Fruit fly (Drosophila melanogaster) whole organism, embryonic: ENCODE results near the gene osp.

Source experiments
- ATbp ChIP-seq: fragments of 200-800 bp; sonication (Bioruptor generic); optimal IDR thresholded peaks from 2 replicates; lab custom pipeline; 2017; ENCODE audit warnings: missing biosample characterization, mild to moderate bottlenecking, missing genetic modification characterization, missing genetic modification reagents
- Ada2b ChIP-seq: fragments of 200-800 bp; sonication (Bioruptor generic); IDR thresholded peaks from 2 replicates; pipeline ENCODE4 v1.3.6; 2022; ENCODE audit warnings: missing biosample characterization, missing genetic modification characterization
- Atf6 ChIP-seq: fragments of 200-800 bp; sonication (Bioruptor generic); IDR thresholded peaks from 2 replicates; pipeline ENCODE4 v1.3.6; 2022; ENCODE audit warnings: missing biosample characterization, missing genetic modification characterization
- Awh ChIP-seq: fragments of 200-800 bp; sonication (Bioruptor generic); IDR thresholded peaks from 2 replicates; pipeline ENCODE4, ENCODE4 v1.3.6; 2022; ENCODE audit warnings: missing biosample characterization, missing genetic modification characterization
- Bdp1 ChIP-seq: fragments of 200-800 bp; sonication (Bioruptor generic); optimal IDR thresholded peaks from 3 replicates; lab custom pipeline; 2016; ENCODE audit warnings: missing biosample characterization, missing genetic modification characterization
- Blimp-1 ChIP-seq: fragments of 200-800 bp; sonication (Bioruptor generic); optimal IDR thresholded peaks from 3 replicates; lab custom pipeline; 2018; ENCODE audit warnings: missing biosample characterization, missing genetic modification characterization, mild to moderate bottlenecking, moderate library complexity, missing genetic modification reagents
- CG11085 ChIP-seq: fragments of 200-800 bp; sonication (Bioruptor generic); IDR thresholded peaks from 2 replicates; pipeline ENCODE4 v1.3.6; 2022; ENCODE audit warnings: missing biosample characterization, missing genetic modification characterization
- CG12219 ChIP-seq: fragments of 200-800 bp; sonication (Bioruptor generic); optimal IDR thresholded peaks from 3 replicates; lab custom pipeline; 2018; ENCODE audit warnings: missing biosample characterization, mild to moderate bottlenecking, missing genetic modification characterization
- CG12299 ChIP-seq: fragments of 200-800 bp; sonication (Bioruptor generic); optimal IDR thresholded peaks from 2 replicates; lab custom pipeline; 2018; ENCODE audit warnings: missing biosample characterization, mild to moderate bottlenecking, missing genetic modification characterization
- CG13894 ChIP-seq: fragments of 200-800 bp; sonication (Bioruptor generic); optimal IDR thresholded peaks from 3 replicates; lab custom pipeline; 2018; ENCODE audit warnings: missing biosample characterization, mild to moderate bottlenecking, missing genetic modification characterization, moderate library complexity
- CG14710 ChIP-seq: fragments of 200-800 bp; sonication (Bioruptor generic); optimal IDR thresholded peaks from 3 replicates; lab custom pipeline; 2019; ENCODE audit warnings: missing biosample characterization, mild to moderate bottlenecking, missing genetic modification characterization, moderate library complexity
- CG15073 ChIP-seq: fragments of 200-800 bp; sonication (Bioruptor generic); optimal IDR thresholded peaks from 2 replicates; lab custom pipeline; 2016; ENCODE audit warnings: missing biosample characterization, missing genetic modification characterization
- CG15479 ChIP-seq: fragments of 200-800 bp; sonication (Bioruptor generic); optimal IDR thresholded peaks from 3 replicates; lab custom pipeline; 2019; ENCODE audit warnings: missing biosample characterization, mild to moderate bottlenecking, missing genetic modification characterization, moderate library complexity
- CG1602 ChIP-seq: fragments of 200-800 bp; sonication (Bioruptor generic); optimal IDR thresholded peaks from 3 replicates; lab custom pipeline; 2016; ENCODE audit warnings: missing biosample characterization, missing genetic modification characterization
- CG16815 ChIP-seq: fragments of 200-800 bp; sonication (Bioruptor generic); optimal IDR thresholded peaks from 3 replicates; lab custom pipeline; 2017; ENCODE audit warnings: missing biosample characterization, mild to moderate bottlenecking, missing genetic modification characterization
- CG17359 ChIP-seq: fragments of 200-800 bp; sonication (Bioruptor generic); optimal IDR thresholded peaks from 3 replicates; lab custom pipeline; 2018; ENCODE audit warnings: missing biosample characterization, mild to moderate bottlenecking, missing genetic modification characterization, moderate library complexity
- CG17802 ChIP-seq: fragments of 200-800 bp; sonication (Bioruptor generic); optimal IDR thresholded peaks from 2 replicates; lab custom pipeline; 2018; ENCODE audit warnings: missing biosample characterization, mild to moderate bottlenecking, missing genetic modification characterization, moderate library complexity
- CG17912 ChIP-seq: fragments of 200-800 bp; sonication (Bioruptor generic); optimal IDR thresholded peaks from 2 replicates; lab custom pipeline; 2018; ENCODE audit warnings: missing biosample characterization, mild to moderate bottlenecking, missing genetic modification characterization
- CG18599 ChIP-seq: fragments of 200-800 bp; sonication (Bioruptor generic); optimal IDR thresholded peaks from 3 replicates; lab custom pipeline; 2017; ENCODE audit warnings: missing biosample characterization, missing genetic modification characterization, mild to moderate bottlenecking, moderate library complexity, missing genetic modification reagents
- CG2120 ChIP-seq: fragments of 200-800 bp; sonication (Bioruptor generic); optimal IDR thresholded peaks from 3 replicates; lab custom pipeline; 2016; ENCODE audit warnings: missing biosample characterization, missing genetic modification characterization
- CG32532 ChIP-seq: fragments of 200-800 bp; sonication (Bioruptor generic); IDR thresholded peaks from 2 replicates; pipeline ENCODE4 v1.3.6; 2022; ENCODE audit warnings: missing biosample characterization, missing genetic modification characterization
- CG32767 ChIP-seq: fragments of 200-800 bp; sonication (Bioruptor generic); IDR thresholded peaks from 2 replicates; pipeline ENCODE4 v1.3.6; 2022; ENCODE audit warnings: missing biosample characterization, missing genetic modification characterization
- CG34224 ChIP-seq: fragments of 200-800 bp; sonication (Bioruptor generic); IDR thresholded peaks from 3 replicates; pipeline ENCODE4 v1.3.6; 2022; ENCODE audit warnings: missing biosample characterization, missing genetic modification characterization; ENCODE audit not compliant: partially characterized antibody
- CG34422 ChIP-seq: fragments of 200-800 bp; sonication (Bioruptor generic); IDR thresholded peaks from 3 replicates; pipeline ENCODE4 v1.3.6; 2022; ENCODE audit warnings: missing biosample characterization, missing genetic modification characterization
- CG3726 ChIP-seq: fragments of 200-800 bp; sonication (Bioruptor generic); IDR thresholded peaks from 3 replicates; pipeline ENCODE4, ENCODE4 v1.3.6; 2022; ENCODE audit warnings: missing biosample characterization, missing genetic modification characterization
- CG3838 ChIP-seq: fragments of 200-800 bp; sonication (Bioruptor generic); optimal IDR thresholded peaks from 3 replicates; lab custom pipeline; 2016; ENCODE audit warnings: missing biosample characterization, missing genetic modification characterization
- CG5180 ChIP-seq: fragments of 200-800 bp; sonication (Bioruptor generic); optimal IDR thresholded peaks from 3 replicates; lab custom pipeline; 2017; ENCODE audit warnings: missing biosample characterization, missing genetic modification characterization, mild to moderate bottlenecking, moderate library complexity, missing genetic modification reagents
- CG5953 ChIP-seq: fragments of 200-800 bp; sonication (Bioruptor generic); IDR thresholded peaks from 2 replicates; pipeline ENCODE4 v1.3.6; 2022; ENCODE audit warnings: missing biosample characterization, missing genetic modification characterization
- CG8089 ChIP-seq: fragments of 200-800 bp; sonication (Bioruptor generic); optimal IDR thresholded peaks from 3 replicates; lab custom pipeline; 2016; ENCODE audit warnings: missing biosample characterization, missing genetic modification characterization
- CG8281 ChIP-seq: fragments of 200-800 bp; sonication (Bioruptor generic); optimal IDR thresholded peaks from 2 replicates; lab custom pipeline; 2018; ENCODE audit warnings: missing biosample characterization, mild to moderate bottlenecking, missing genetic modification characterization, moderate library complexity
- CG9932 ChIP-seq: fragments of 200-800 bp; sonication (Bioruptor generic); IDR thresholded peaks from 2 replicates; pipeline ENCODE4 v1.3.6; 2022; ENCODE audit warnings: missing biosample characterization, missing genetic modification characterization
- Dip3 ChIP-seq: fragments of 200-800 bp; sonication (Bioruptor generic); optimal IDR thresholded peaks from 3 replicates; lab custom pipeline; 2016; ENCODE audit warnings: missing biosample characterization, missing genetic modification characterization
- Dp ChIP-seq: fragments of 200-800 bp; sonication (Bioruptor generic); optimal IDR thresholded peaks from 2 replicates; lab custom pipeline; 2018; ENCODE audit warnings: missing biosample characterization, mild to moderate bottlenecking, missing genetic modification characterization, moderate library complexity
- Fer1 ChIP-seq: fragments of 200-800 bp; sonication (Bioruptor generic); optimal IDR thresholded peaks from 2 replicates; lab custom pipeline; 2017; ENCODE audit warnings: missing biosample characterization, mild to moderate bottlenecking, missing genetic modification characterization
- GATAe ChIP-seq: fragments of 200-800 bp; sonication (Bioruptor generic); conservative IDR thresholded peaks from 2 replicates; pipeline ENCODE4 v1.3.6; 2022; ENCODE audit warnings: missing biosample characterization, missing genetic modification characterization
- Gug ChIP-seq: fragments of 200-800 bp; sonication (Bioruptor generic); IDR thresholded peaks from 4 replicates; pipeline ENCODE4 v1.3.6; 2022; ENCODE audit warnings: missing biosample characterization, missing genetic modification characterization
- Sin3A ChIP-seq: fragments of >200 bp; optimal IDR thresholded peaks from 2 replicates; lab custom pipeline; 2018
- TFAM ChIP-seq: fragments of 200-800 bp; sonication (Bioruptor generic); optimal IDR thresholded peaks from 2 replicates; lab custom pipeline; 2017; ENCODE audit warnings: missing biosample characterization, missing genetic modification characterization, inconsistent platforms
- ac ChIP-seq: fragments of 200-800 bp; sonication (Bioruptor generic); optimal IDR thresholded peaks from 3 replicates; lab custom pipeline; 2017; ENCODE audit warnings: missing biosample characterization, mild to moderate bottlenecking, missing genetic modification characterization
- chm ChIP-seq: fragments of 200-800 bp; sonication (Bioruptor generic); IDR thresholded peaks from 2 replicates; pipeline ENCODE4 v1.3.6; 2022; ENCODE audit warnings: missing biosample characterization, missing genetic modification characterization
- croc ChIP-seq: fragments of 200-800 bp; sonication (Bioruptor generic); conservative IDR thresholded peaks from 3 replicates; pipeline ENCODE4 v1.3.6; 2022; ENCODE audit warnings: missing biosample characterization, missing genetic modification characterization
- dm ChIP-seq: fragments of 200-800 bp; sonication (Bioruptor generic); optimal IDR thresholded peaks from 3 replicates; lab custom pipeline; 2016; ENCODE audit warnings: missing biosample characterization, missing genetic modification characterization
- fru ChIP-seq: fragments of >200 bp; optimal IDR thresholded peaks from 2 replicates; lab custom pipeline; 2017
- ind ChIP-seq: fragments of 200-800 bp; sonication (Bioruptor generic); optimal IDR thresholded peaks from 3 replicates; lab custom pipeline; 2016; ENCODE audit warnings: missing biosample characterization, missing genetic modification characterization
- kah ChIP-seq: fragments of 200-800 bp; sonication (Bioruptor generic); optimal IDR thresholded peaks from 2 replicates; lab custom pipeline; 2018; ENCODE audit warnings: missing biosample characterization, mild to moderate bottlenecking, missing genetic modification characterization
- lab ChIP-seq: fragments of 200-800 bp; sonication (Bioruptor generic); optimal IDR thresholded peaks from 3 replicates; lab custom pipeline; 2017; ENCODE audit warnings: missing biosample characterization, missing genetic modification characterization, mild to moderate bottlenecking, moderate library complexity, missing genetic modification reagents
- lbe ChIP-seq: fragments of 200-800 bp; sonication (Bioruptor generic); optimal IDR thresholded peaks from 2 replicates; lab custom pipeline; 2016; ENCODE audit warnings: missing biosample characterization, mild to moderate bottlenecking, missing genetic modification characterization
- lov ChIP-seq, 2 experiments: fragments of 200-800 bp in 1 of 2; fragments of >200 bp in 1 of 2; sonication (Bioruptor generic) in 1 of 2; IDR thresholded peaks in 1 of 2; optimal IDR thresholded peaks in 1 of 2; 2 replicates in 1 of 2; 3 replicates in 1 of 2; pipeline versions ENCODE4 v1.3.6 to Lab custom; 2017 to 2022; ENCODE audit warnings: missing biosample characterization in 1 of 2, missing genetic modification characterization in 1 of 2
- sob ChIP-seq: fragments of 200-800 bp; sonication (Bioruptor generic); IDR thresholded peaks from 2 replicates; pipeline ENCODE4 v1.3.6; 2022; ENCODE audit warnings: missing biosample characterization, missing genetic modification characterization
- wek ChIP-seq: fragments of 200-800 bp; sonication (Bioruptor generic); optimal IDR thresholded peaks from 3 replicates; lab custom pipeline; 2018; ENCODE audit warnings: missing biosample characterization, mild to moderate bottlenecking, missing genetic modification characterization, moderate library complexity
- yki ChIP-seq: fragments of >200 bp; optimal IDR thresholded peaks from 3 replicates; lab custom pipeline; 2018
- zfh2 ChIP-seq: fragments of 200-800 bp; sonication (Bioruptor generic); optimal IDR thresholded peaks from 2 replicates; lab custom pipeline; 2016; ENCODE audit warnings: missing biosample characterization, missing genetic modification characterization

The osp gene

DNA sequence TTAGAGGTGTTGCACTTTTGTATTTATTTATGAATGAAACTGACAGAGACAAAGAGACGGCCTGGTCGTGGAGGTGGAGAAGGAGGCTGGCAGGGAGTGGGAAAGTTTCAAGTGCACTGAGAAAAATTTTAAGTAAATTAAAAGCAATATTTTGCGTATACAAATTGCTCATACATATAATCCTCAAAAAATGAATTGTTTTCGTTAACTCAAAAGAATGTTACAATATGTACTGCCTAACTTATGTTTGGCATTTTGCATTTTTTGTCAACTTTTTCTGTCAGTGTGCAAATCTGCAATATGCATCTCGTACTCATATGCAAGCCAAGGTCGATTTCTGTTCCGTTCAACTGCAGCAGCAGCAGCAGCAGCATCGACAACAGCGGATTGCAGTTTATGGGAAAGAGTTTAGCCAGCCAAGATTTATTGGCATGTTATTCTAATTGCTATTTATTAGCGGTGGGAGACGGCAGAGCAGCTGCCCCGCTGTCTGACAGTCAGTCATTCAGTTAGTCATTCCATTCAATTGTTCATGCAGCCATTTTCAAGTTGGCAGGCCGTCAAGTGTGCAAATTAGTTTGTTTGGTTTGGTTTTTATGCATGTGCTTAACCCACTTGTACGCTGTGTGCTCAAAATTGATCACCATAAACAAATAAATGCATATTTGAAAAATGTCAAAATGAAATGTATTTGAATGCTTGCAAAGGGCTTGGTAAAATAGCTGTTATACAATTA is 58.0 kb downstream of the osp start (continued):
- TF ChIP-seq croc (GFP tag; lab: Robert Waterston, UW): no peak
- TF ChIP-seq CG15479 (GFP tag; lab: Kevin White, UChicago): no peak
- 0 out of 2 replicates have a peak, but pooled peaks have one; percentile 14 for TF ChIP-seq sob (GFP tag; lab: Robert Waterston, UW)
- no peak for TF ChIP-seq CG2120 (GFP tag; lab: Kevin White, UChicago)
- TF ChIP-seq yki: no peak
- TF ChIP-seq CG32767: no peak
- TF ChIP-seq Dip3 (GFP tag; lab: Kevin White, UChicago): no peak
- no peak for TF ChIP-seq CG32532 (GFP tag; lab: Robert Waterston, UW)
- no peak for TF ChIP-seq Gug (GFP tag; lab: Robert Waterston, UW)
- no peak for TF ChIP-seq kah (GFP tag; lab: Kevin White, UChicago)
- no peak for TF ChIP-seq Sin3A (lab: Kevin White, UChicago)
- no peak for TF ChIP-seq CG5953 (GFP tag; lab: Robert Waterston, UW)
- no peak for TF ChIP-seq Atf6 (GFP tag; lab: Robert Waterston, UW)
- no peak for TF ChIP-seq Bdp1 (GFP tag; lab: Kevin White, UChicago)
- TF ChIP-seq fru (lab: Kevin White, UChicago): no peak
- TF ChIP-seq lab (GFP tag; lab: Kevin White, UChicago): no peak
- no peak for TF ChIP-seq CG3838 (GFP tag; lab: Kevin White, UChicago)
- no peak for TF ChIP-seq ac (GFP tag; lab: Kevin White, UChicago)
- no peak for TF ChIP-seq dm (GFP tag; lab: Kevin White, UChicago)
- no peak for TF ChIP-seq ind
- TF ChIP-seq TFAM (GFP tag; lab: Kevin White, UChicago): no peak
- no peak for TF ChIP-seq Fer1 (GFP tag; lab: Kevin White, UChicago)
- no peak for TF ChIP-seq lbe (GFP tag; lab: Kevin White, UChicago)
- TF ChIP-seq CG17802: no peak
- peak; percentile 13 for TF ChIP-seq CG1602 (GFP tag; lab: Kevin White, UChicago)
- no peak for TF ChIP-seq CG18599 (GFP tag; lab: Kevin White, UChicago)
- no peak for TF ChIP-seq CG5180 (GFP tag; lab: Kevin White, UChicago)
- no peak for TF ChIP-seq CG34422
- TF ChIP-seq CG17912 (GFP tag; lab: Kevin White, UChicago): no peak
- TF ChIP-seq CG14710: peak; percentile 16
- no peak for TF ChIP-seq CG16815 (GFP tag; lab: Kevin White, UChicago)
- no peak for TF ChIP-seq CG12299 (tag; lab: Kevin White, UChicago)
- no peak for TF ChIP-seq zfh2
- no peak for TF ChIP-seq Awh (GFP tag; lab: Robert Waterston, UW)
- no peak for TF ChIP-seq CG3726 (GFP tag; lab: Robert Waterston, UW)
- peak; percentile 36 for TF ChIP-seq CG17359 (tag; lab: Kevin White, UChicago)
- no peak for TF ChIP-seq CG12219 (GFP tag; lab: Kevin White, UChicago)
- TF ChIP-seq CG34224: no peak
- no peak for TF ChIP-seq lov (optimal IDR thresholded peaks at IDR 0.05; lab: Kevin White, UChicago)
- TF ChIP-seq lov (GFP tag; IDR thresholded peaks at IDR 0.05; lab: Robert Waterston, UW): no peak
- TF ChIP-seq, all 482 proteins: peak for 65

DNA sequence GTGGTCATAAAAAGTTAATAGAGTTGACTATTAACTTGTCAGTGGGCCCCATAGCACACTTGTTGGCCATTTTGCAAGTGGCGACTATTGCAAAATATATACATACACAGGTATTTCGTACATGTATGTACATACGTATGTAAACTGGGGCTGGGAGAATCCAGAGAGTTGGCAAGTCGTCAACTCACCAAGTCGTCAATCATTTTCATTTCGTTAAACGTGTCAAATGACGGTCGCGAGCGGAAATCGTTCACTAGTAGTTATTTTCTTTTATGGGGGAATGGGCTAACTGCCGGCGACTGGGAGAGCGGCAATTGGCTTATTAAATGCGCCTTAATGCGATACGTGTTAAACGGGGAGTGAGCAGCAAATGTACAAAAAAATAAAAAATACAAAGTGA is 60.4 kb downstream of the osp start:
- TF ChIP-seq CG9932 (GFP tag; lab: Robert Waterston, UW) (no peak), ATbp (GFP tag; lab: Kevin White, UChicago) (no peak), chm (GFP tag; lab: Robert Waterston, UW) (no peak), CG8089 (GFP tag; lab: Kevin White, UChicago) (no peak), GATAe (GFP tag; lab: Robert Waterston, UW) (no peak), Ada2b (GFP tag; lab: Robert Waterston, UW) (no peak), CG8281 (tag; lab: Kevin White, UChicago) (peak; percentile 95), CG13894 (no peak), CG15073 (GFP tag; lab: Kevin White, UChicago) (no peak), Dp (GFP tag; lab: Kevin White, UChicago) (no peak), CG17802 (no peak), Blimp-1 (GFP tag; lab: Kevin White, UChicago) (no peak), CG11085 (GFP tag; lab: Robert Waterston, UW) (0 out of 2 replicates have a peak, but pooled peaks have one; percentile 14), wek (GFP tag; lab: Kevin White, UChicago) (no peak)
